Worm (Caenorhabditis elegans): ENCODE results near the gene ZK822.9.
A peak's percentile ranks its signal among the peaks of the same experiment; 100 is the strongest.

Gene ZK822.9

DNA sequence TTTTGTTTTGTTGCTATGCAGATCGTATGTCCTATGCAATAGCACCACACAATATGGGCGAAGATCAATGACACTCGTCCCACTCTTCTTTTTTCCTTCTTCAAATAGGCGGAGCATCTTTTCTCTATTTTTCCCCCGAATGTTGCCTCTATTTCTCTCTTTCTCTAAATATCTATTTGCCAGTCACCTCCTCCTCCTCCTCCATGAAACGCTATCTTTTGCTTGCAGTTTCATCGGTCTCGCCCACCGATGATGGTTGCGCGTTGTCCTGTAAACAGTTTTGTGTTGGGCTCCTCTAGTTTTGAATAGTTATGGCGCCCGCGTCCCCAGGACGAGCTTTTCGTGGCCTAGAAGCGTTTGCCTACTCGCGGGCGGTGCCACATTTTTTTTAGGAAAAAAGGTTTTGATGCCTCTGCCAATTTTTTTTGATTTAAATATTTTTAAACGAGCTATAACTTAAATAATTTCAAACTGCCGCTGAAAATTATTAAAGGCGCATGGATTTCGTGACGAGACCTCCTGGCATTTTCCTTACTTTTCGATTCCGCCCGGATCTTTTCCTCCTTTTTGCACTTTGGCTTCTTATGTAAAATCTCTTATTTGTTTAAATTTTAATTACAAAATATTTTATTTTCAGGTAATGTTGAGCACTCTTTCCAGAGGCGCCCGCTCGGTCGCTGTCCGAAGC lies 37.0 kb downstream of the ZK822.9 start, which contains the start of gene gdh-1:
TSS of gene gdh-1 (plus strand) at position 638 of the 688 bp plus-strand sequence.
- TF ChIP-seq lin-15B (tag; optimal IDR thresholded peaks at IDR 0.05) (no peak), elt-1 (tag; optimal IDR thresholded peaks at IDR 0.05) (no peak), nhr-25 (tag; optimal IDR thresholded peaks at IDR 0.05) (peak; percentile 74), hmg-11 (tag; optimal IDR thresholded peaks at IDR 0.05) (no peak), elt-2 (tag; optimal IDR thresholded peaks at IDR 0.05) (peak; percentile 58), zag-1 (tag; optimal IDR thresholded peaks at IDR 0.05) (no peak), ztf-11 (tag; optimal IDR thresholded peaks at IDR 0.05) (no peak), pqm-1 (tag; optimal IDR thresholded peaks at IDR 0.05) (peak; percentile 49), nhr-43 (tag; optimal IDR thresholded peaks at IDR 0.05; ENCODE audit: poor library complexity, severe bottlenecking) (peak; percentile 46), nfya-1 (tag; optimal IDR thresholded peaks at IDR 0.05; ENCODE audit: insufficient read depth) (peak; percentile 44), snpc-4 (tag; optimal IDR thresholded peaks at IDR 0.05) (no peak), nhr-11 (tag; optimal IDR thresholded peaks at IDR 0.05) (no peak), eor-1 (tag; optimal IDR thresholded peaks at IDR 0.05) (no peak), ama-1 (optimal IDR thresholded peaks at IDR 0.05) (peak; percentile 62), sea-2 (GFP tag; optimal IDR thresholded peaks at IDR 0.05) (no peak), pha-4 (tag; optimal IDR thresholded peaks at IDR 0.05) (peak; percentile 91), egl-5 (tag; optimal IDR thresholded peaks at IDR 0.05) (peak; percentile 2)

DNA sequence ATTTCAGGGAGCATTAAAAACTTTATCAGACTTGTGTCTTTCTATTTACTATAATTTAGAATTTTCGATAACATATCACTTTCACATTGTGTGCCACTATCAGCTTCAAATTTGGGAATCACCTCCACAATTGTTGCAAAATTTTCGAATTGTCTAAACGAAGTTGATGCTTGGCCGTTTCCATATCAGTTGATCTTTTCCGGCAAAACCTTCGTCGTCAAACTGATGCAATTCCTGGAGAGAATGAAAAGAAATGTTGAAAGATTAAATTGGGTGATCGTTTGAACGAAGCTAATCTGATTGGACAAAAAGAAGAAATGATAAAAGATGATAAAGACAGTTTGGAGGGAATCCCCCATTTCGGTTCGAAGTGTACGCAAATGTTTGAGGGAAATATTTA lies 39.8 kb downstream of the ZK822.9 start:
- TF ChIP-seq ceh-16 (tag; optimal IDR thresholded peaks at IDR 0.05) (no peak), R02D3.7 (tag; optimal IDR thresholded peaks at IDR 0.05) (peak; percentile 31), nhr-77 (tag; optimal IDR thresholded peaks at IDR 0.05) (no peak), nfya-1 (tag; optimal IDR thresholded peaks at IDR 0.05; ENCODE audit: insufficient read depth) (peak; percentile 43), aly-2 (tag; optimal IDR thresholded peaks at IDR 0.05) (no peak), elt-3 (tag; optimal IDR thresholded peaks at IDR 0.05) (no peak), eor-1 (tag; optimal IDR thresholded peaks at IDR 0.05) (no peak), egl-27 (tag; optimal IDR thresholded peaks at IDR 0.05) (peak; percentile 3), ceh-82 (tag; optimal IDR thresholded peaks at IDR 0.05) (no peak), ztf-4 (tag; optimal IDR thresholded peaks at IDR 0.05) (peak; percentile 34), pha-4 (tag; optimal IDR thresholded peaks at IDR 0.05) (peak; percentile 34), snpc-4 (tag; optimal IDR thresholded peaks at IDR 0.05) (no peak), ceh-9 (tag; optimal IDR thresholded peaks at IDR 0.05) (no peak), jun-1 (tag; optimal IDR thresholded peaks at IDR 0.05) (peak; percentile 76), fos-1 (tag; optimal IDR thresholded peaks at IDR 0.05) (peak; percentile 67), unc-39 (tag; optimal IDR thresholded peaks at IDR 0.05) (no peak), mml-1 (tag; optimal IDR thresholded peaks at IDR 0.05) (no peak), ZK546.5 (tag; optimal IDR thresholded peaks at IDR 0.05) (no peak), nhr-28 (tag; optimal IDR thresholded peaks at IDR 0.05) (no peak), skn-1 (tag; optimal IDR thresholded peaks at IDR 0.05) (no peak), elt-1 (tag; optimal IDR thresholded peaks at IDR 0.05) (no peak), mdl-1 (tag; optimal IDR thresholded peaks at IDR 0.05) (peak; percentile 24), zag-1 (tag; optimal IDR thresholded peaks at IDR 0.05) (no peak), ama-1 (optimal IDR thresholded peaks at IDR 0.05) (peak; percentile 94), daf-12 (tag; optimal IDR thresholded peaks at IDR 0.05) (no peak), lin-15B (tag; optimal IDR thresholded peaks at IDR 0.05) (no peak), nhr-12 (tag; optimal IDR thresholded peaks at IDR 0.05) (no peak), nhr-11 (tag; optimal IDR thresholded peaks at IDR 0.05) (no peak), sea-2 (GFP tag; optimal IDR thresholded peaks at IDR 0.05) (no peak), ceh-28 (tag; optimal IDR thresholded peaks at IDR 0.05) (no peak), lin-39 (tag; optimal IDR thresholded peaks at IDR 0.05) (no peak), pqm-1 (tag; optimal IDR thresholded peaks at IDR 0.05) (peak; percentile 75), nhr-43 (tag; optimal IDR thresholded peaks at IDR 0.05; ENCODE audit: poor library complexity, severe bottlenecking) (peak; percentile 67), ztf-11 (tag; optimal IDR thresholded peaks at IDR 0.05) (no peak), egl-5 (tag; optimal IDR thresholded peaks at IDR 0.05) (no peak), unc-62 (GFP tag; optimal IDR thresholded peaks at IDR 0.05) (no peak), fkh-10 (GFP tag; optimal IDR thresholded peaks at IDR 0.05) (no peak), nhr-23 (tag; optimal IDR thresholded peaks at IDR 0.05) (peak; percentile 47), fkh-2 (tag; optimal IDR thresholded peaks at IDR 0.05) (no peak), tbx-2 (tag; optimal IDR thresholded peaks at IDR 0.05) (no peak), nhr-76 (tag; optimal IDR thresholded peaks at IDR 0.05) (no peak), lsy-12 (tag; optimal IDR thresholded peaks at IDR 0.05) (peak; percentile 38), nhr-67 (tag; optimal IDR thresholded peaks at IDR 0.05) (no peak), elt-2 (tag; optimal IDR thresholded peaks at IDR 0.05) (peak; percentile 98), nhr-25 (tag; optimal IDR thresholded peaks at IDR 0.05) (peak; percentile 81), nhr-237 (tag; optimal IDR thresholded peaks at IDR 0.05) (no peak), hmg-11 (tag; optimal IDR thresholded peaks at IDR 0.05) (no peak)

Data from whole organism, L3 larva.